Worm (Caenorhabditis elegans): ENCODE measurements around the gene F54D5.17.

DNA sequence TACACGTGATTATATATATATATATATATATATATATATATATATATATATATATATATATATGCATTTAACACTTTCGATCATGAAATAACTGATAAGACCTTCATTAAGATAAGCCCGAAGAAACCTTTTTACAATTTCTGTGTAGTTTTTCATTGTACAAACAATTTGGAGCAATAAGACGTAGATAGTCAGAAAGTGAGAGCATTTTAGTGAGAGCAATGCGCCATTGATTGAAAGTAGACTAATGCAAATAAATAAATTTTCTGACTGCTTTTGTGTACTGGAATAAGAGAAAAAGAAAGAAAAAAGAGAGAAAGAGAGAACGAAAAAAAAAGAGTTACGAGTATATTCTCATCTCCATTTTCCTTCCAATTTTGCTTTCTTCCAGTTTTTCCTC is 48.2 kb downstream of the F54D5.17 start:
- TF ChIP-seq ceh-36 (tag; optimal IDR thresholded peaks at IDR 0.05) (no peak), tbx-11 (GFP tag; IDR thresholded peaks at IDR 0.05) (no peak), ama-1 (optimal IDR thresholded peaks at IDR 0.05) (no peak), flt-1 (GFP tag; IDR thresholded peaks at IDR 0.05) (no peak), hmbx-1 (tag; optimal IDR thresholded peaks at IDR 0.05) (no peak)
